Worm (Caenorhabditis elegans): Measurements from ENCODE around the gene srh-241.

Gene srh-241

DNA sequence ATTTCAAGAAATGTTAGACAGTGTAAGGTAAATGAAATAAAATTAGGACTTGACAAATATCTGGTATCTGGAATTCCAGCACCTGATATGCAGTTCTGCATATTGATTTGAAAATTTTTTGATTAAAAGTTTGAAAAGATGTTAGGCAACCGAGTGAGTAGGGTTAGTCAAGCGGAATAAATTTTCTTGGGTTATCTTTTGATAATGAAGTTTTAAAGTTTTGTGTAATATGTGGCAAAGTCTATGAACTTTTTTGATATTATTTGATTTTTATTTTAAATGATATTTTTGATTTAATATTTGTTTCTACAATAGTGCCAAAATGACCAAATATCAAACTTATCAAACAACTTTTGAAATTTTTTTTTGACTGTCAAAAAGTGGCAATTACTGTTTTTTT is at the start of gene srh-241:
srh-241 (minus strand) TSS at position 101 of the 400 bp plus-strand sequence.
- no peak for TF ChIP-seq F13H6.1 (tag; optimal IDR thresholded peaks at IDR 0.05)
- no peak for TF ChIP-seq zag-1 (tag; optimal IDR thresholded peaks at IDR 0.05)
- TF ChIP-seq C34F6.9 (tag; optimal IDR thresholded peaks at IDR 0.05), result no peak
- TF ChIP-seq egl-27 (tag; optimal IDR thresholded peaks at IDR 0.05), result no peak
- no peak for TF ChIP-seq dmd-4 (tag; optimal IDR thresholded peaks at IDR 0.05)
- no peak for TF ChIP-seq mab-5 (tag; optimal IDR thresholded peaks at IDR 0.05)
- no peak for TF ChIP-seq elt-3 (tag; optimal IDR thresholded peaks at IDR 0.05)
- TF ChIP-seq mbf-1 (tag; optimal IDR thresholded peaks at IDR 0.05), result no peak
- TF ChIP-seq peb-1 (tag; optimal IDR thresholded peaks at IDR 0.05), result no peak
- TF ChIP-seq lsy-2 (tag; optimal IDR thresholded peaks at IDR 0.05), result no peak
- no peak for TF ChIP-seq nhr-237 (tag; optimal IDR thresholded peaks at IDR 0.05)
- TF ChIP-seq lin-13 (GFP tag; optimal IDR thresholded peaks at IDR 0.05), result no peak
- no peak for TF ChIP-seq sem-4 (tag; optimal IDR thresholded peaks at IDR 0.05)

DNA sequence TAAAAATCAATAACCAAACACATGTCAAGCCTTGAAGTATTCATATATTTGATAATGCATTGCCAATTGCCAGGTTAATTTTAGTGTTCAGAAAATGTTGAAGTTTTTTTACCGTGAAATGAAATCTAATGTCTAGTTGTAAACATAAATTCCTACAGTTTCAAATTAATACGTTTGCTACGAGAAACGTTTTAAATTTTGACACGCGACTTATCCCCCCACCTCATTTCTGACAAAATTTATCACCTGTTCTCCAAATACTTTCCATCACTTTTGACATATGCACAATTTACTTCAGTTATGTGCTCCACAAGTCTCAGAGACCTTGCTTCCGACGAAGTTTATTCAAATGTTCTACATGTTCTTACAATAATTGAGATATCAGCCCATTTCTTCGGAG is 44.5 kb upstream of the srh-241 start, which contains the start of gene srh-146:
srh-146 (plus strand) TSS at position 301 of the 400 bp plus-strand sequence.
- TF ChIP-seq C34F6.9 (tag; optimal IDR thresholded peaks at IDR 0.05), result no peak

- TF ChIP-seq nhr-77 (tag; optimal IDR thresholded peaks at IDR 0.05) (no peak), ZK546.5 (tag; optimal IDR thresholded peaks at IDR 0.05) (no peak), nhr-11 (tag; optimal IDR thresholded peaks at IDR 0.05) (no peak), nhr-10 (tag; optimal IDR thresholded peaks at IDR 0.05) (no peak), ztf-11 (tag; optimal IDR thresholded peaks at IDR 0.05) (no peak), R02D3.7 (tag; optimal IDR thresholded peaks at IDR 0.05) (no peak), unc-62 (GFP tag; optimal IDR thresholded peaks at IDR 0.05) (no peak), dmd-4 (tag; optimal IDR thresholded peaks at IDR 0.05) (no peak), ceh-16 (tag; optimal IDR thresholded peaks at IDR 0.05) (no peak), mdl-1 (tag; optimal IDR thresholded peaks at IDR 0.05) (no peak), nhr-23 (tag; optimal IDR thresholded peaks at IDR 0.05) (no peak), sma-9 (GFP tag; optimal IDR thresholded peaks at IDR 0.05) (no peak), sma-9 (tag; optimal IDR thresholded peaks at IDR 0.05) (no peak), crh-2 (tag; optimal IDR thresholded peaks at IDR 0.05) (no peak), F13H6.1 (tag; optimal IDR thresholded peaks at IDR 0.05) (no peak), Y55F3AM.14 (GFP tag; optimal IDR thresholded peaks at IDR 0.05) (no peak), elt-1 (tag; optimal IDR thresholded peaks at IDR 0.05) (no peak)
Measured at ce11 chrV:2912901-2913300, 43.5 kb upstream of the srh-241 start, which contains the start of gene C31B8.9. TSS of gene C31B8.9 (minus strand) at chrV:2913001.

ce11 chrV:2909525-2909924 is 40.1 kb upstream of the srh-241 start, which contains the start of gene zmp-3:
TSS of gene zmp-3 (minus strand) at chrV:2909625.
- TF ChIP-seq egl-27 (tag; optimal IDR thresholded peaks at IDR 0.05) (no peak), R02D3.7 (tag; optimal IDR thresholded peaks at IDR 0.05) (no peak), lsy-2 (tag; optimal IDR thresholded peaks at IDR 0.05) (no peak), unc-62 (GFP tag; optimal IDR thresholded peaks at IDR 0.05) (no peak), sem-4 (tag; optimal IDR thresholded peaks at IDR 0.05) (no peak), snpc-4 (tag; optimal IDR thresholded peaks at IDR 0.05) (no peak), ceh-82 (tag; optimal IDR thresholded peaks at IDR 0.05) (no peak), ceh-16 (tag; optimal IDR thresholded peaks at IDR 0.05) (no peak), nhr-25 (tag; optimal IDR thresholded peaks at IDR 0.05) (no peak), sma-9 (GFP tag; optimal IDR thresholded peaks at IDR 0.05) (no peak), sma-9 (tag; optimal IDR thresholded peaks at IDR 0.05) (no peak)

ce11 chrV:2903227-2903626 is 33.8 kb upstream of the srh-241 start, which contains the start of gene C31B8.7:
TSS of gene C31B8.7 (minus strand) at chrV:2903327.
- no peak for TF ChIP-seq ceh-82 (tag; optimal IDR thresholded peaks at IDR 0.05)
- no peak for TF ChIP-seq lin-39 (tag; optimal IDR thresholded peaks at IDR 0.05)
- no peak for TF ChIP-seq sma-9 (GFP tag; optimal IDR thresholded peaks at IDR 0.05)
- no peak for TF ChIP-seq sma-9 (tag; optimal IDR thresholded peaks at IDR 0.05)

DNA sequence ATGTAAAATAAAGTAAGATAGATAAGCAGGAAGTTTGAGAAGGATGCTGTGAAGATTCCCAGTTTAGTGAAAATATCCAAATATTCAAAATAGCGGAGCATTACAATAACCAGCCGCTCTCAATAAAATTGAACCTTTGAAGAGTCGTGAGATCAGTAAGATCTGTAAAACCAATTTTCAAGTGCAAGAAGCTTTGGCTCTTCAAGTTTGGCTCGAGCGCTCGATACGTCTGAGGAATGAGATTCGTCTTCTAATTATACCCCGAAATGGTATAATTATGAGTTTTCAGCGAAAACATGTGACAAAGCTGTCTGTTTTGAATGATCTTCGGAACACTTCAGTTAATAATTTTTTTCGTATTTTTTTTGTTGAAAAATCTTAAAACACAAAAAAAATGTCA is 30.5 kb upstream of the srh-241 start, which contains the start of gene str-46:
str-46 (minus strand) TSS at position 101 of the 400 bp plus-strand sequence.
- TF ChIP-seq unc-39 (tag; optimal IDR thresholded peaks at IDR 0.05) (no peak), egl-27 (tag; optimal IDR thresholded peaks at IDR 0.05) (no peak), mbf-1 (tag; optimal IDR thresholded peaks at IDR 0.05) (no peak), fos-1 (tag; optimal IDR thresholded peaks at IDR 0.05) (no peak), lin-13 (GFP tag; optimal IDR thresholded peaks at IDR 0.05) (no peak), nhr-129 (tag; optimal IDR thresholded peaks at IDR 0.05) (no peak), mdl-1 (tag; optimal IDR thresholded peaks at IDR 0.05) (no peak), ztf-1 (GFP tag; conservative IDR thresholded peaks at IDR 0.05) (no peak), lin-39 (tag; optimal IDR thresholded peaks at IDR 0.05) (no peak), ZK546.5 (tag; optimal IDR thresholded peaks at IDR 0.05) (no peak), zag-1 (tag; optimal IDR thresholded peaks at IDR 0.05) (no peak), sma-3 (GFP tag; optimal IDR thresholded peaks at IDR 0.05) (no peak), blmp-1 (tag; optimal IDR thresholded peaks at IDR 0.05; ENCODE audit: insufficient read depth) (no peak), nhr-11 (tag; optimal IDR thresholded peaks at IDR 0.05) (no peak), nhr-237 (tag; optimal IDR thresholded peaks at IDR 0.05) (no peak), C34F6.9 (tag; optimal IDR thresholded peaks at IDR 0.05) (no peak), ceh-16 (tag; optimal IDR thresholded peaks at IDR 0.05) (no peak), mab-5 (tag; optimal IDR thresholded peaks at IDR 0.05) (no peak)

Data from whole organism, L2 larva.